Worm (Caenorhabditis elegans): ENCODE data around the gene ZC487.2.
A peak's percentile ranks its signal among the peaks of the same experiment; 100 is the strongest.

ZC487.2 gene

ce11 chrV:6684541-6684940 is 37.7 kb downstream of the ZC487.2 start:
- TF ChIP-seq ceh-9 (tag; optimal IDR thresholded peaks at IDR 0.05) (no peak), ceh-16 (tag; optimal IDR thresholded peaks at IDR 0.05) (no peak), nhr-237 (tag; optimal IDR thresholded peaks at IDR 0.05) (no peak), daf-12 (tag; optimal IDR thresholded peaks at IDR 0.05) (no peak), R02D3.7 (tag; optimal IDR thresholded peaks at IDR 0.05) (no peak), ztf-11 (tag; optimal IDR thresholded peaks at IDR 0.05) (no peak), egl-27 (tag; optimal IDR thresholded peaks at IDR 0.05) (no peak), ZK546.5 (tag; optimal IDR thresholded peaks at IDR 0.05) (no peak), eor-1 (tag; optimal IDR thresholded peaks at IDR 0.05) (no peak), unc-62 (GFP tag; optimal IDR thresholded peaks at IDR 0.05) (no peak), aly-2 (tag; optimal IDR thresholded peaks at IDR 0.05) (no peak), ceh-82 (tag; optimal IDR thresholded peaks at IDR 0.05) (no peak), snpc-4 (tag; optimal IDR thresholded peaks at IDR 0.05) (no peak), fos-1 (tag; optimal IDR thresholded peaks at IDR 0.05) (no peak), fkh-10 (GFP tag; optimal IDR thresholded peaks at IDR 0.05) (no peak), nhr-77 (tag; optimal IDR thresholded peaks at IDR 0.05) (no peak), ama-1 (optimal IDR thresholded peaks at IDR 0.05) (no peak), lin-15B (tag; optimal IDR thresholded peaks at IDR 0.05) (no peak), nhr-25 (tag; optimal IDR thresholded peaks at IDR 0.05) (no peak), mml-1 (tag; optimal IDR thresholded peaks at IDR 0.05) (no peak)

DNA sequence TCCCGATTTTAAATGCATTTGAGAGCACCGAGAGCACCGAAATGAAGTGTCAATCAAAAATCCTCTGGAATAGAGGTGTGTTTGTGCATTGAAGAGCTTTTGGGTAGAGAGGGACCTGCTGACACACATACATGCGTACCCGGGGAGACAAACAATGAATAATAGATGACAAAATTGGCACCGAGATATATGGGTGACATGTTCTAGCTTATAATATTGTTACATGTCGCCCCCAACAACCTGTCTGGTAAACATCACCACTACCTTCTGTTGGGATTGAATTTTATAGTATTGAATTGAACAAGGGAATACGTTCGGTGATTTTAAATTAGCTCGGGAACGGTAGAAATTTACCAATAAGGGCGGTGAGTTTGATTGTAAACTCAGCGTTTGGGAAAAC is 38.5 kb downstream of the ZC487.2 start:
- TF ChIP-seq lin-39 (tag; optimal IDR thresholded peaks at IDR 0.05) (peak; percentile 36), pha-4 (tag; optimal IDR thresholded peaks at IDR 0.05) (no peak), nhr-25 (tag; optimal IDR thresholded peaks at IDR 0.05) (no peak)

- TF ChIP-seq pha-4 (tag; optimal IDR thresholded peaks at IDR 0.05) (no peak), ZK546.5 (tag; optimal IDR thresholded peaks at IDR 0.05) (no peak), ceh-28 (tag; optimal IDR thresholded peaks at IDR 0.05) (no peak), elt-2 (tag; optimal IDR thresholded peaks at IDR 0.05) (no peak), snpc-4 (tag; optimal IDR thresholded peaks at IDR 0.05) (no peak), egl-27 (tag; optimal IDR thresholded peaks at IDR 0.05) (no peak), lin-39 (tag; optimal IDR thresholded peaks at IDR 0.05) (no peak)
These were observed 39.0 kb downstream of the ZC487.2 start for ce11 chrV:6683282-6683681.

DNA sequence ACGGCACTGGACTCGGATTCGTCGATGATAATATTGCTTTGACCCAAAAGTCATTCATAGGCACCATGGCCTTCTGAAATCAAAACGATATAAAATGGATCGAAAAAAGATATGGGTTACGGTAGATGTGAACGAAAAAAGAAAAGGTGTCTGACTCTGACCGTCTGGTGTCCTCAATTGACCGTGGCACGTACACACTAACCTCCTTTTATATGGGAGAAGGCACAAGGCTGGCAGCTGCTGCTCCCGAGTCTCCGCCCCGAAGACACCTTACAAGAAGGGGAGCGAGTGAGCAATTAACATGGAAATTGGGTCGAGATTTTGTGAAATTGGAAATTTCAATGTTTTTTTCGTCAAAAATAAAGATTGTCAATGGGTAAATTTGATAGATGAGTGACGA is 40.8 kb downstream of the ZC487.2 start, which contains the start of gene egl-46:
Gene egl-46 (minus strand): TSS at position 73 of the 400 bp plus-strand sequence.
- TF ChIP-seq jun-1 (tag; optimal IDR thresholded peaks at IDR 0.05) (no peak), R02D3.7 (tag; optimal IDR thresholded peaks at IDR 0.05) (no peak), nfya-1 (tag; optimal IDR thresholded peaks at IDR 0.05; ENCODE audit: insufficient read depth) (no peak), ceh-28 (tag; optimal IDR thresholded peaks at IDR 0.05) (no peak), fkh-10 (GFP tag; optimal IDR thresholded peaks at IDR 0.05) (no peak), egl-5 (tag; optimal IDR thresholded peaks at IDR 0.05) (no peak), ama-1 (optimal IDR thresholded peaks at IDR 0.05) (no peak), unc-39 (tag; optimal IDR thresholded peaks at IDR 0.05) (no peak), hmg-11 (tag; optimal IDR thresholded peaks at IDR 0.05) (no peak)

ce11 chrV:6676158-6676849 is 46.0 kb downstream of the ZC487.2 start, which contains the start of gene cest-34:
Gene cest-34 (plus strand): TSS chrV:6676799.
- TF ChIP-seq eor-1 (tag; optimal IDR thresholded peaks at IDR 0.05) (no peak), pha-4 (tag; optimal IDR thresholded peaks at IDR 0.05) (peak; percentile 87), elt-2 (tag; optimal IDR thresholded peaks at IDR 0.05) (peak; percentile 18)

DNA sequence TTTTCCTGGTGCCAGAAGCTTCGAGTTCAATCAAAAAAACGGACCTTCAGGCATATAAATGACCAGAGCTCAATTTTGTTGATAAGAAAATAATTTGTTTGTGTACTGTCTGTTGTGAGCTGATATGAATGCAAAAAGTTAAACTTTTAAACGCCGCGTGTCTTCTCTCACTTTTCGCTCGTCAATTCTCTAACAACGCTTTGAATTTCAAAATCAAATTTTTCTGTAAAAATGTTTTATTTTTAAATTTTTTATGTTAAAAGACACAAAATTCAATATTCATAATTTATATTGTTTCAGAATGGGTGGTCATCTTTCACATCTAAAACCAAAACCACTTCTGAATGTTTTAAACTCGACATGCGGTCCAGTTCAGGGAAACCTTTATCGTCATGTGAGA is 48.3 kb downstream of the ZC487.2 start, which contains the start of gene cest-31:
Gene cest-31 (plus strand): TSS at position 301 of the 400 bp plus-strand sequence.
- TF ChIP-seq snpc-4 (tag; optimal IDR thresholded peaks at IDR 0.05) (no peak), nhr-25 (tag; optimal IDR thresholded peaks at IDR 0.05) (no peak), nhr-77 (tag; optimal IDR thresholded peaks at IDR 0.05) (no peak), unc-62 (GFP tag; optimal IDR thresholded peaks at IDR 0.05) (no peak)
